Worm (Caenorhabditis elegans) whole organism, young adult: ENCODE measurements around the gene trpp-11.

Experiments
- B0019.2 ChIP-seq: fragments of 200-800 bp; sonication (Bioruptor generic); conservative IDR thresholded peaks from 2 replicates; pipeline ENCODE4 v1.3.6; 2022; ENCODE audit warnings: missing genetic modification reagents, missing genetic modification characterization, missing compliant biosample characterization
- B0336.3 ChIP-seq: fragments of 200-800 bp; sonication (Bioruptor generic); IDR thresholded peaks from 2 replicates; pipeline ENCODE4 v1.3.6; 2022; ENCODE audit warnings: missing genetic modification characterization, missing compliant biosample characterization
- C06A6.2 ChIP-seq: fragments of 200-800 bp; sonication (Bioruptor generic); conservative IDR thresholded peaks from 2 replicates; pipeline ENCODE4 v1.3.6; 2022; ENCODE audit warnings: missing genetic modification characterization, missing compliant biosample characterization
- F10E7.11 ChIP-seq: sonication (generic microtip); optimal IDR thresholded peaks from 2 replicates; lab custom pipeline; 2017; ENCODE audit warnings: mild to moderate bottlenecking, missing genetic modification characterization, moderate library complexity, missing compliant biosample characterization
- F22D6.2 ChIP-seq: sonication (generic microtip); optimal IDR thresholded peaks from 2 replicates; lab custom pipeline; 2016; ENCODE audit warnings: mild to moderate bottlenecking, missing genetic modification characterization, missing compliant biosample characterization
- F49E8.2 ChIP-seq: sonication (generic microtip); optimal IDR thresholded peaks from 3 replicates; lab custom pipeline; 2017; ENCODE audit warnings: missing genetic modification characterization, mild to moderate bottlenecking, missing compliant biosample characterization, antibody characterized with exemption, moderate library complexity; ENCODE audit not compliant: insufficient read depth
- F57A8.1 ChIP-seq: fragments of 200-800 bp; sonication (Bioruptor generic); optimal IDR thresholded peaks from 2 replicates; lab custom pipeline; 2018; ENCODE audit warnings: mild to moderate bottlenecking, missing genetic modification characterization, moderate library complexity, missing compliant biosample characterization
- T07F8.4 ChIP-seq: sonication (generic microtip); optimal IDR thresholded peaks from 2 replicates; lab custom pipeline; 2016; ENCODE audit warnings: mild to moderate bottlenecking, missing genetic modification characterization, moderate library complexity, missing compliant biosample characterization
- T26A5.8 ChIP-seq: sonication (generic microtip); optimal IDR thresholded peaks from 2 replicates; lab custom pipeline; 2016; ENCODE audit warnings: missing genetic modification characterization, missing compliant biosample characterization
- Y95B8A.8 ChIP-seq: fragments of 200-800 bp; sonication (Bioruptor generic); IDR thresholded peaks from 2 replicates; pipeline ENCODE4 v1.3.6; 2022; ENCODE audit warnings: missing genetic modification reagents, missing genetic modification characterization, missing compliant biosample characterization
- ama-1 ChIP-seq, 3 experiments: fragments of 150-350 bp in 1 of 3; sonication (generic microtip) in 2 of 3; optimal IDR thresholded peaks; 2 replicates each; lab custom pipeline; 2014 to 2018; ENCODE audit warnings: missing biosample characterization in 2 of 3, missing genetic modification characterization in 2 of 3, missing genetic modification reagents in 2 of 3
- aptf-3 ChIP-seq: fragments of 200-800 bp; sonication (Bioruptor generic); IDR thresholded peaks from 2 replicates; pipeline ENCODE4 v1.3.6; 2022; ENCODE audit warnings: missing genetic modification characterization, missing compliant biosample characterization
- attf-3 ChIP-seq: fragments of 200-800 bp; sonication (Bioruptor generic); conservative IDR thresholded peaks from 2 replicates; pipeline ENCODE4 v1.3.6; 2022; ENCODE audit warnings: missing genetic modification reagents, missing genetic modification characterization, missing compliant biosample characterization
- attf-6 ChIP-seq: fragments of 200-800 bp; sonication (Bioruptor generic); IDR thresholded peaks from 2 replicates; pipeline ENCODE4 v1.3.6; 2022; ENCODE audit warnings: missing genetic modification reagents, missing genetic modification characterization, missing compliant biosample characterization
- cebp-1 ChIP-seq, 2 experiments: fragments of 200-800 bp in 1 of 2; sonication (Bioruptor generic) in 1 of 2; sonication (generic microtip) in 1 of 2; IDR thresholded peaks in 1 of 2; optimal IDR thresholded peaks in 1 of 2; 2 replicates each; pipeline versions ENCODE4 v1.3.6 to Lab custom; 2017 to 2022; ENCODE audit warnings: missing compliant biosample characterization in 2 of 2, missing genetic modification characterization in 2 of 2, mild to moderate bottlenecking in 1 of 2, missing genetic modification reagents in 1 of 2, moderate library complexity in 1 of 2
- cebp-2 ChIP-seq: fragments of 200-800 bp; sonication (Bioruptor generic); IDR thresholded peaks from 2 replicates; pipeline ENCODE4 v1.3.6; 2022; ENCODE audit warnings: missing genetic modification characterization, missing compliant biosample characterization
- ceh-27 ChIP-seq: fragments of 200-800 bp; sonication (Bioruptor generic); optimal IDR thresholded peaks from 2 replicates; lab custom pipeline; 2018; ENCODE audit warnings: mild to moderate bottlenecking, missing genetic modification characterization, moderate library complexity, missing compliant biosample characterization
- ceh-58 ChIP-seq: fragments of 200-800 bp; sonication (Bioruptor generic); IDR thresholded peaks from 2 replicates; pipeline ENCODE4 v1.3.6; 2022; ENCODE audit warnings: missing genetic modification characterization, missing compliant biosample characterization
- dox-1 ChIP-seq: fragments of 200-800 bp; sonication (Bioruptor generic); IDR thresholded peaks from 2 replicates; pipeline ENCODE4 v1.3.6; 2022; ENCODE audit warnings: missing genetic modification reagents, missing genetic modification characterization, missing compliant biosample characterization
- dpl-1 ChIP-seq: fragments of 150-350 bp; optimal IDR thresholded peaks from 2 replicates; lab custom pipeline; 2014; ENCODE audit warnings: missing biosample characterization, missing genetic modification reagents, missing genetic modification characterization
- egl-18 ChIP-seq: fragments of 200-800 bp; sonication (Bioruptor generic); IDR thresholded peaks from 2 replicates; pipeline ENCODE4 v1.3.6; 2022; ENCODE audit warnings: missing genetic modification reagents, missing genetic modification characterization, missing compliant biosample characterization
- egl-44 ChIP-seq: fragments of 200-800 bp; sonication (Bioruptor generic); IDR thresholded peaks from 2 replicates; pipeline ENCODE4 v1.3.6; 2022; ENCODE audit warnings: missing genetic modification reagents, missing genetic modification characterization, missing compliant biosample characterization
- ets-4 ChIP-seq: fragments of 200-800 bp; sonication (Bioruptor generic); optimal IDR thresholded peaks from 2 replicates; lab custom pipeline; 2018; ENCODE audit warnings: mild to moderate bottlenecking, missing genetic modification characterization, missing compliant biosample characterization
- gei-17 ChIP-seq: fragments of 200-800 bp; sonication (Bioruptor generic); optimal IDR thresholded peaks from 2 replicates; lab custom pipeline; 2018; ENCODE audit warnings: mild to moderate bottlenecking, missing genetic modification characterization, missing compliant biosample characterization
- him-1 ChIP-seq: sonication (generic microtip); optimal IDR thresholded peaks from 2 replicates; lab custom pipeline; 2016; ENCODE audit warnings: missing genotype, missing genetic modification reagents, missing genetic modification characterization, missing compliant biosample characterization
- hlh-12 ChIP-seq: sonication (generic microtip); optimal IDR thresholded peaks from 2 replicates; lab custom pipeline; 2016; ENCODE audit warnings: missing genetic modification characterization, missing compliant biosample characterization
- hrde-1 ChIP-seq: sonication (generic microtip); optimal IDR thresholded peaks from 2 replicates; lab custom pipeline; 2016; ENCODE audit warnings: missing genetic modification characterization, mild to moderate bottlenecking, missing compliant biosample characterization, moderate library complexity, missing genotype, missing genetic modification reagents, borderline replicate concordance
- lag-1 ChIP-seq: fragments of 200-800 bp; sonication (Bioruptor generic); IDR thresholded peaks from 2 replicates; pipeline ENCODE4 v1.3.6; 2022; ENCODE audit warnings: missing genetic modification reagents, missing genetic modification characterization, missing compliant biosample characterization
- madf-6 ChIP-seq: fragments of 200-800 bp; sonication (Bioruptor generic); IDR thresholded peaks from 2 replicates; pipeline ENCODE4 v1.3.6; 2022; ENCODE audit warnings: missing genetic modification reagents, missing genetic modification characterization, missing compliant biosample characterization
- mcd-1 ChIP-seq: fragments of 200-800 bp; sonication (Bioruptor generic); IDR thresholded peaks from 2 replicates; pipeline ENCODE4 v1.3.6; 2022; ENCODE audit warnings: missing genetic modification reagents, missing genetic modification characterization, missing compliant biosample characterization
- nfya-2 ChIP-seq: fragments of 200-800 bp; sonication (Bioruptor generic); IDR thresholded peaks from 2 replicates; pipeline ENCODE4 v1.3.6; 2022; ENCODE audit warnings: missing genetic modification reagents, missing genetic modification characterization, missing compliant biosample characterization
- nhr-179 ChIP-seq: sonication (generic microtip); optimal IDR thresholded peaks from 2 replicates; lab custom pipeline; 2016; ENCODE audit warnings: mild to moderate bottlenecking, missing genetic modification characterization, missing compliant biosample characterization
- nhr-27 ChIP-seq: fragments of 200-800 bp; sonication (Bioruptor generic); optimal IDR thresholded peaks from 2 replicates; lab custom pipeline; 2018; ENCODE audit warnings: mild to moderate bottlenecking, missing genetic modification characterization, moderate library complexity, missing compliant biosample characterization
- nhr-80 ChIP-seq: sonication (generic microtip); optimal IDR thresholded peaks from 2 replicates; lab custom pipeline; 2016; ENCODE audit warnings: missing genetic modification characterization, missing compliant biosample characterization
- nhr-90 ChIP-seq: sonication (generic microtip); optimal IDR thresholded peaks from 2 replicates; lab custom pipeline; 2016; ENCODE audit warnings: missing genotype, mild to moderate bottlenecking, missing genetic modification characterization, missing compliant biosample characterization
- pbrm-1 ChIP-seq: fragments of 200-800 bp; sonication (Bioruptor generic); IDR thresholded peaks from 2 replicates; pipeline ENCODE4 v1.3.6; 2022; ENCODE audit warnings: missing genetic modification reagents, missing genetic modification characterization, missing compliant biosample characterization
- pha-4 ChIP-seq: fragments of 150-350 bp; sonication (generic microtip); optimal IDR thresholded peaks from 2 replicates; lab custom pipeline; 2014; ENCODE audit warnings: missing biosample characterization, missing genetic modification reagents, missing genetic modification characterization
- snpc-1.3 ChIP-seq: sonication (generic microtip); optimal IDR thresholded peaks from 2 replicates; lab custom pipeline; 2017; ENCODE audit warnings: missing genetic modification characterization, mild to moderate bottlenecking, missing compliant biosample characterization, antibody characterized with exemption, moderate library complexity, missing genotype, missing genetic modification reagents; ENCODE audit not compliant: insufficient read depth
- snpc-4 ChIP-seq, 5 experiments: fragments of 150-350 bp in 1 of 5; sonication (generic microtip) in 4 of 5; optimal IDR thresholded peaks; 2 replicates each; lab custom pipeline; 2014 to 2018; ENCODE audit warnings: missing genetic modification characterization in 5 of 5, missing biosample characterization in 3 of 5, antibody characterized with exemption in 2 of 5, mild to moderate bottlenecking in 2 of 5, missing compliant biosample characterization in 2 of 5, missing genotype in 2 of 5, moderate library complexity in 2 of 5, missing genetic modification reagents in 1 of 5
- tbx-9 ChIP-seq: sonication (generic microtip); optimal IDR thresholded peaks from 2 replicates; lab custom pipeline; 2016; ENCODE audit warnings: borderline replicate concordance, missing genetic modification characterization, inconsistent platforms, missing compliant biosample characterization
- unc-130 ChIP-seq: sonication (generic microtip); optimal IDR thresholded peaks from 2 replicates; lab custom pipeline; 2016; ENCODE audit warnings: missing genetic modification reagents, missing genetic modification characterization, missing compliant biosample characterization
- ztf-18 ChIP-seq: sonication (generic microtip); optimal IDR thresholded peaks from 2 replicates; lab custom pipeline; 2016; ENCODE audit warnings: missing genotype, mild to moderate bottlenecking, missing genetic modification characterization, missing compliant biosample characterization

The trpp-11 gene

DNA sequence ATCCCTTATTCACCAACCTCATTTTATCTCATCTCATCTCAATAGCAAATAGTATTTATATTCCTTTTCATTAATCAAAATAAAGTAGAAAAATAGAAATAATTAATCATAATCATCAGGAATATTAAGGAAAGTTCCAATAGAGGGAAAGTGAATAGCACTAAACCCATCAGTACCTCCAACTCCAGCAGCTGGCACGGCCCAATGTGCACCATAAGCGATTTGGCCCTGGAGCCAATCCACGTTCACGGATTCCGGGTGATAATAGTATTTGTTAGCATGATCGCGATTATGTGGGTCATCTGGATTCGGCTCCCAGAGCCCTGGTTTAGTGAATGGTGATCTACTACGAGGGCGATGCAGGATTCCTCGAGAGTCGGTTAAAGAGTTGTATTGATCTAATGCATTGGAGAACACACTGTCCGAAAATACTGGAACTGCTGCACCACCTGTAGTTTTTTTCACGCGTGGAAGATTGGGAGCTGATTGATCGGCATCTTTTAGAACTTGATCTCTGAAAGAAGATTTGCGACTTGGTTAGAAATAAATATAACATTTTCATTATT, 40.9 kb downstream of the trpp-11 start (continued):
- no peak for TF ChIP-seq T07F8.4 (tag; lab: Kevin White, UChicago)
- TF ChIP-seq unc-130: no peak
- peak; percentile 98 for TF ChIP-seq F10E7.11 (tag; lab: Kevin White, UChicago)
- TF ChIP-seq egl-44: peak; percentile 92
- peak; percentile 84 for TF ChIP-seq ets-4 (GFP tag; lab: Kevin White, UChicago)
- peak; percentile 45 for TF ChIP-seq nhr-179
- peak; percentile 88 for TF ChIP-seq nhr-90 (tag; lab: Kevin White, UChicago)
- TF ChIP-seq nhr-27: peak; percentile 98
- no peak for TF ChIP-seq F49E8.2 (tag; lab: Kevin White, UChicago)
- TF ChIP-seq ceh-58 (GFP tag; lab: Robert Waterston, UW): peak; percentile 88; the same call in 1 of the 2 replicates
- TF ChIP-seq him-1 (tag; lab: Kevin White, UChicago): no peak
- TF ChIP-seq attf-6 (GFP tag; lab: Robert Waterston, UW): peak; percentile 68; the same call in 1 of the 2 replicates
- no peak for TF ChIP-seq dpl-1
- TF ChIP-seq nfya-2 (GFP tag; lab: Robert Waterston, UW): peak; percentile 93; the same call in 1 of the 2 replicates
- peak; percentile 73 for TF ChIP-seq F22D6.2 (tag; lab: Kevin White, UChicago)
- peak; percentile 83 for TF ChIP-seq gei-17 (GFP tag; lab: Kevin White, UChicago)
- TF ChIP-seq mcd-1 (GFP tag; lab: Robert Waterston, UW): peak; percentile 86
- peak; percentile 79 for TF ChIP-seq madf-6
- no peak for TF ChIP-seq snpc-1.3 (tag; lab: Kevin White, UChicago)
- peak; percentile 96 for TF ChIP-seq pbrm-1 (GFP tag; lab: Robert Waterston, UW)
- TF ChIP-seq dox-1 (GFP tag; lab: Robert Waterston, UW): peak; percentile 92
- TF ChIP-seq F57A8.1 (GFP tag; lab: Kevin White, UChicago): no peak
- peak; percentile 91 for TF ChIP-seq Y95B8A.8
- peak; percentile 81 for TF ChIP-seq ceh-27
- 0 out of 2 replicates have a peak, but pooled peaks have one; percentile 78 for TF ChIP-seq lag-1
- peak; percentile 97 for TF ChIP-seq T26A5.8 (tag; lab: Kevin White, UChicago)
- peak; percentile 99 for TF ChIP-seq B0336.3 (GFP tag; lab: Robert Waterston, UW)
- peak; percentile 90 for TF ChIP-seq C06A6.2 (GFP tag; lab: Robert Waterston, UW)
- TF ChIP-seq pha-4 (tag; lab: Kevin White, UChicago): peak; percentile 62
- peak; percentile 69 for TF ChIP-seq attf-3
- TF ChIP-seq tbx-9: peak; percentile 97
- peak; percentile 31 for TF ChIP-seq nhr-80 (tag; lab: Kevin White, UChicago)
- TF ChIP-seq aptf-3 (GFP tag; lab: Robert Waterston, UW): peak; percentile 96
- peak; percentile 83 for TF ChIP-seq cebp-1 (GFP tag; IDR thresholded peaks at IDR 0.05; lab: Robert Waterston, UW)
- peak; percentile 93 for TF ChIP-seq cebp-1 (tag; optimal IDR thresholded peaks at IDR 0.05; lab: Kevin White, UChicago)
- TF ChIP-seq egl-18: peak; percentile 89
- no peak for TF ChIP-seq hrde-1 (tag; lab: Kevin White, UChicago)
- no peak for TF ChIP-seq snpc-4 (GFP tag; optimal IDR thresholded peaks at IDR 0.05; lab: Kevin White, UChicago)
- peak in 2 of 4 experiments; percentile 27 to 48 for TF ChIP-seq snpc-4 (tag; optimal IDR thresholded peaks at IDR 0.05; lab: Kevin White, UChicago)
- no peak for TF ChIP-seq hlh-12
- TF ChIP-seq ama-1 (optimal IDR thresholded peaks at IDR 0.05; lab: Kevin White, UChicago): peak; percentile 91
- peak in 1 of 2 experiments; percentile 65 for TF ChIP-seq ama-1 (GFP tag; optimal IDR thresholded peaks at IDR 0.05; lab: Kevin White, UChicago)
- peak; percentile 86 for TF ChIP-seq cebp-2
- 0 out of 2 replicates have a peak, but pooled peaks have one; percentile 36 for TF ChIP-seq B0019.2
- TF ChIP-seq ztf-18 (tag; lab: Kevin White, UChicago): no peak
